Worm (Caenorhabditis elegans) whole organism, L4/young adult: ENCODE measurements around the gene pfk-1.2.

Source experiments
- dao-5 ChIP-seq: sonication (generic microtip); optimal IDR thresholded peaks from 2 replicates; lab custom pipeline; 2016; ENCODE audit warnings: missing genotype, missing genetic modification characterization, moderate library complexity, missing compliant biosample characterization
- him-1 ChIP-seq: sonication (generic microtip); optimal IDR thresholded peaks from 2 replicates; lab custom pipeline; 2016; ENCODE audit warnings: missing genotype, missing genetic modification reagents, missing genetic modification characterization, missing compliant biosample characterization

- TF ChIP-seq dao-5 (no peak), him-1 (tag; lab: Kevin White, UChicago) (no peak)
Measured at ce11 chrV:9527984-9528383, 3.6 kb upstream of the pfk-1.2 start.
